Fruit fly (Drosophila melanogaster): ENCODE measurements around the gene CG14708.

CG14708 gene

dm6 chr3R:11578645-11579044, 24.7 kb downstream of the CG14708 start, which contains the start of the genes CG6790 and CG5342:
Gene CG6790, minus strand, starts transcription at chr3R:11578745.
Gene CG5342, plus strand, starts transcription at chr3R:11578826.
- TF ChIP-seq CG13624 (GFP tag; optimal IDR thresholded peaks at IDR 0.05) (no peak), CG10565 (GFP tag; optimal IDR thresholded peaks at IDR 0.05) (no peak), dimm (GFP tag; IDR thresholded peaks at IDR 0.05) (no peak), tio (GFP tag; optimal IDR thresholded peaks at IDR 0.05) (no peak), CG18599 (GFP tag; optimal IDR thresholded peaks at IDR 0.05) (no peak), CG6175 (GFP tag; IDR thresholded peaks at IDR 0.05) (no peak), D19A (tag; optimal IDR thresholded peaks at IDR 0.05) (no peak), CG12659 (GFP tag; optimal IDR thresholded peaks at IDR 0.05) (no peak), hth (optimal IDR thresholded peaks at IDR 0.05) (no peak), lab (GFP tag; optimal IDR thresholded peaks at IDR 0.05) (no peak), HHEX (GFP tag; optimal IDR thresholded peaks at IDR 0.05) (no peak), wek (GFP tag; optimal IDR thresholded peaks at IDR 0.05) (no peak), sug (tag; optimal IDR thresholded peaks at IDR 0.05) (no peak), cas (GFP tag; IDR thresholded peaks at IDR 0.05) (no peak), gem (tag; optimal IDR thresholded peaks at IDR 0.05) (no peak), CG17829 (tag; optimal IDR thresholded peaks at IDR 0.05) (no peak), crol (GFP tag; IDR thresholded peaks at IDR 0.05) (no peak), gfzf (GFP tag; optimal IDR thresholded peaks at IDR 0.05) (no peak)

dm6 chr3R:11581340-11582252, 27.7 kb downstream of the CG14708 start, which contains the start of gene wkd:
Gene wkd, plus strand, starts transcription at chr3R:11581576.
- TF ChIP-seq chm (GFP tag; IDR thresholded peaks at IDR 0.05) (no peak), fru (optimal IDR thresholded peaks at IDR 0.05) (no peak), Ptx1 (GFP tag; IDR thresholded peaks at IDR 0.05) (no peak), CG3726 (GFP tag; IDR thresholded peaks at IDR 0.05) (no peak), Dip2 (GFP tag; IDR thresholded peaks at IDR 0.05) (no peak), oc (tag; optimal IDR thresholded peaks at IDR 0.05) (no peak), hbn (GFP tag; IDR thresholded peaks at IDR 0.05; ENCODE audit: partially characterized antibody) (peak; percentile 81), sima (GFP tag; optimal IDR thresholded peaks at IDR 0.05) (no peak), sd (tag; optimal IDR thresholded peaks at IDR 0.05) (peak; percentile 45), CG1233 (GFP tag; optimal IDR thresholded peaks at IDR 0.05) (no peak), ci (GFP tag; IDR thresholded peaks at IDR 0.05) (no peak), CG10654 (GFP tag; optimal IDR thresholded peaks at IDR 0.05) (no peak), CG7786 (GFP tag; optimal IDR thresholded peaks at IDR 0.05) (no peak), CG9215 (GFP tag; IDR thresholded peaks at IDR 0.05) (no peak), CG30431 (GFP tag; optimal IDR thresholded peaks at IDR 0.05) (no peak), crp (GFP tag; optimal IDR thresholded peaks at IDR 0.05) (no peak), CG34422 (GFP tag; IDR thresholded peaks at IDR 0.05) (0 out of 3 replicates have a peak, but pooled peaks have one; percentile 22), fd64A (GFP tag; optimal IDR thresholded peaks at IDR 0.05) (no peak), CG10959 (GFP tag; IDR thresholded peaks at IDR 0.05) (no peak), CG18011 (GFP tag; optimal IDR thresholded peaks at IDR 0.05) (no peak), slp2 (GFP tag; optimal IDR thresholded peaks at IDR 0.05) (no peak), Side (GFP tag; optimal IDR thresholded peaks at IDR 0.05) (no peak), psq (GFP tag; optimal IDR thresholded peaks at IDR 0.05) (no peak), sug (tag; optimal IDR thresholded peaks at IDR 0.05) (peak; percentile 55), exex (tag; optimal IDR thresholded peaks at IDR 0.05) (peak; percentile 30), btn (GFP tag; optimal IDR thresholded peaks at IDR 0.05) (no peak), Atf3 (GFP tag; optimal IDR thresholded peaks at IDR 0.05) (no peak), Dll (GFP tag; IDR thresholded peaks at IDR 0.05; ENCODE audit: partially characterized antibody) (peak; percentile 87), pum (GFP tag; optimal IDR thresholded peaks at IDR 0.05) (no peak), bowl (GFP tag; IDR thresholded peaks at IDR 0.05) (no peak), zen2 (GFP tag; IDR thresholded peaks at IDR 0.05; ENCODE audit: partially characterized antibody) (peak; percentile 72), CG7745 (tag; optimal IDR thresholded peaks at IDR 0.05) (no peak)
